Fruit fly (Drosophila melanogaster): Measurements from ENCODE around the gene CG14402.

The CG14402 gene

DNA sequence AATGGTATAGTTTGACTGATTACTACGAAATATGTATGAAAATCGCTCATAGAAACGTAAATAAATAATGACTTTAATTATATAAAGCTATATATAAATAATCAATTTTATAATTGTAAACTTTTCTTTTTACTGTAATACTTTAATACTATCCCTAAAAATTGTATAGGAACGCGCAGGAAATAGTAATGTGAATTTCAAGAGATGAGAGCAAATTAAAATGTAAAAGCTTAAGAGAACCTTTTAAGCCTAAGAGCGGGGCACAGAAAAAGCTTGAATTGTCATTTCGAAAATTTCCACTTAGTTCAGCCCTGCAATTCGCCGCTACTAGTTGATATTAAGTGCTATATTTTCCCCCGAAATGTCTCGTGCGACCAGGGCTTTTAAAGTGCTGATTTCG, 19.8 kb upstream of the CG14402 start, which contains the start of gene CG31673:
TSS of gene CG31673 (plus strand) at position 301 of the 400 bp plus-strand sequence.
- TF ChIP-seq Dif (GFP tag; optimal IDR thresholded peaks at IDR 0.05; ENCODE audit: partially characterized antibody): peak; percentile 1
- TF ChIP-seq Jra (GFP tag; optimal IDR thresholded peaks at IDR 0.05): no peak

DNA sequence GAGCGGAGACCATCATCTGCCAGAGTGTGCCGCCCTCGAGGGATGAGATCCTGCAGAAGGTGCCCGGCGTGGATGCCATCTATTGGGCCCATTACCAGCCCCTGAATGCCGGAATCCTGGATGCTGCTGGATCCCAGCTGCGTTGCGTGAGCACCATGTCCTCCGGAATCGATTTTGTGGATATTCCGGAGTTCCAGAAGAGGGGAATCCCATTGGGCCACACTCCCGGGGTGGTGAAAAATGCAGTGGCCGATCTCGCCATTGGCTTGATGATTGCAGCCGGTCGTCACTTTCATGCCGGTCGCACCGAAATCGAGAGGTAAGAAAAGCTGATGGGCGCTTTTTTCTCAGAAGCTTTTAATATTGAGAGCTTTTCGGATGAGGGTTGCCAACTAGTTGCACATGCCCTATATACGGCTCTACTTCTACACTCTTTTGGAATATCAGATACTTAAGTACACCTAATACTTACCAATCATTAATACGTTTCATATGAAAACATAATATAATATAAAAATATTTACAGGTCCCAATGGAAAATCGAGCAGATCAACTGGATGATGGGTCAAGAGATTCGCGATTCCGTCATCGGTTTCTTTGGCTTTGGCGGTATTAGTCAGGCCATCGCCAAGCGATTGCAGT, 19.2 kb upstream of the CG14402 start:
- TF ChIP-seq Abd-B (GFP tag; optimal IDR thresholded peaks at IDR 0.05) (no peak), Hr83 (GFP tag; optimal IDR thresholded peaks at IDR 0.05; ENCODE audit: poor library complexity, severe bottlenecking) (peak; percentile 38), Jra (GFP tag; optimal IDR thresholded peaks at IDR 0.05) (no peak), brk (GFP tag; optimal IDR thresholded peaks at IDR 0.05) (peak; percentile 55), Hnf4 (GFP tag; optimal IDR thresholded peaks at IDR 0.05) (peak; percentile 22), OdsH (GFP tag; optimal IDR thresholded peaks at IDR 0.05) (peak; percentile 52), dmrt93B (GFP tag; optimal IDR thresholded peaks at IDR 0.05) (no peak), GATAd (GFP tag; optimal IDR thresholded peaks at IDR 0.05) (no peak), HLH106 (tag; optimal IDR thresholded peaks at IDR 0.05) (peak; percentile 39), Myc (optimal IDR thresholded peaks at IDR 0.05) (no peak), Dif (GFP tag; optimal IDR thresholded peaks at IDR 0.05; ENCODE audit: partially characterized antibody) (peak; percentile 0), sv (GFP tag; optimal IDR thresholded peaks at IDR 0.05) (no peak), woc (GFP tag; optimal IDR thresholded peaks at IDR 0.05) (no peak), ey (GFP tag; optimal IDR thresholded peaks at IDR 0.05) (peak; percentile 0), h (GFP tag; optimal IDR thresholded peaks at IDR 0.05) (peak; percentile 70), jim (GFP tag; optimal IDR thresholded peaks at IDR 0.05) (no peak), Mio (GFP tag; optimal IDR thresholded peaks at IDR 0.05) (no peak), Rel (GFP tag; optimal IDR thresholded peaks at IDR 0.05) (no peak), Rel (tag; optimal IDR thresholded peaks at IDR 0.05) (peak; percentile 94), CG32264 (GFP tag; optimal IDR thresholded peaks at IDR 0.05) (no peak), dl (GFP tag; optimal IDR thresholded peaks at IDR 0.05; ENCODE audit: insufficient read depth in 1 of 2, partially characterized antibody in 2 of 2) (no peak), Sp1 (GFP tag; optimal IDR thresholded peaks at IDR 0.05) (no peak), sage (GFP tag; optimal IDR thresholded peaks at IDR 0.05) (peak; percentile 56), Vsx2 (GFP tag; optimal IDR thresholded peaks at IDR 0.05; ENCODE audit: partially characterized antibody) (no peak), Dfd (GFP tag; optimal IDR thresholded peaks at IDR 0.05) (no peak), fru (GFP tag; optimal IDR thresholded peaks at IDR 0.05) (peak; percentile 27), dsf (GFP tag; optimal IDR thresholded peaks at IDR 0.05; ENCODE audit: borderline replicate concordance) (no peak), rgr (GFP tag; optimal IDR thresholded peaks at IDR 0.05) (peak; percentile 25), N (GFP tag; optimal IDR thresholded peaks at IDR 0.05) (no peak), tai (GFP tag; optimal IDR thresholded peaks at IDR 0.05) (no peak), br (GFP tag; optimal IDR thresholded peaks at IDR 0.05) (peak; percentile 35), foxo (GFP tag; optimal IDR thresholded peaks at IDR 0.05) (peak in 1 of 2 experiments; percentile 49)

DNA sequence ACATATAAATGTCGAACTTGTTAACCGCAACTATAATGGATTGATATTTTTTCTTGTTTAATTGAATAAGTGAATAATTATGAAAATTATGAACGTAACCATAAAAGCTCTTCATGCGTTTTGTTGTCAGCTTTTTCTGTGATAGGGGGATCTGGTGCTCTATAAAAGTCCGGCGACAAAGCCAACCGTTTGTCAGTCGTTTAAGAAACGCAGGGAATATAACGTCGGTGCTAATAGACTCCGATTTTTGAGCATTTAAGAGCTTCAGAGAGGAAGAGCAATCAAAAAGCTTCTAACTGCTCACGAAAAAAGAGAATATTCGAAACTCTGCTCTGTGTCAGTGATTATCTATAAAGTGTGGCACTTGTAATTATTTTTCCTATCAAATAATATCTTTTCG, 18.0 kb upstream of the CG14402 start, which contains the start of gene CG31674:
TSS of gene CG31674 (plus strand) at position 203 of the 400 bp plus-strand sequence.
- TF ChIP-seq h (GFP tag; optimal IDR thresholded peaks at IDR 0.05) (peak; percentile 59), Hr83 (GFP tag; optimal IDR thresholded peaks at IDR 0.05; ENCODE audit: poor library complexity, severe bottlenecking) (no peak), lola (GFP tag; optimal IDR thresholded peaks at IDR 0.05) (no peak), Myc (optimal IDR thresholded peaks at IDR 0.05) (no peak), OdsH (GFP tag; optimal IDR thresholded peaks at IDR 0.05) (no peak), Rel (GFP tag; optimal IDR thresholded peaks at IDR 0.05) (no peak), Rel (tag; optimal IDR thresholded peaks at IDR 0.05) (peak; percentile 14), dl (GFP tag; optimal IDR thresholded peaks at IDR 0.05; ENCODE audit: insufficient read depth in 1 of 2, partially characterized antibody in 2 of 2) (peak in 1 of 2 experiments; percentile 20), brk (GFP tag; optimal IDR thresholded peaks at IDR 0.05) (peak; percentile 53), Dif (GFP tag; optimal IDR thresholded peaks at IDR 0.05; ENCODE audit: partially characterized antibody) (peak; percentile 50)

DNA sequence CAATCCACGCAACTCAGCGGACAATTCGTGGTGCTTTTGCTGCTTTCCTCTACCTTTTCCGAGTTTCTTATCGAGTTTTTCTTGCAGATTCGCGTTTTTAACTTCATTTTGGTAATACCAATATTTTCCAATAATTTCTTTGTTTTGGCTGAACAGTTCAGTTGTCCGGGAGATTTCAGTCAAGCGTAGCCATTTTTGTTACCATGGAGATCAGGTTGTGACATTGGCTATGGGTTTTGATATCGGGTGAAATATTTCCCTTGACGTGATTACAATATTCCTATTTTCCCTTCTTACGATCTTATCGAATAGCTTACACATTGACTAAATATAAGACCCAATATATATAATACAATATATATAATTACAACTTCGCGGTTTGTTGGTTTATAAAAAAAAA, 13.6 kb upstream of the CG14402 start, which contains the start of gene Oseg5:
TSS of gene Oseg5 (minus strand) at position 340 of the 400 bp plus-strand sequence.
- TF ChIP-seq Myc (optimal IDR thresholded peaks at IDR 0.05): no peak
- no peak for TF ChIP-seq CG32264 (GFP tag; optimal IDR thresholded peaks at IDR 0.05)
- TF ChIP-seq tai (GFP tag; optimal IDR thresholded peaks at IDR 0.05): no peak
- no peak for TF ChIP-seq Sp1 (GFP tag; optimal IDR thresholded peaks at IDR 0.05)
- no peak for TF ChIP-seq Dif (GFP tag; optimal IDR thresholded peaks at IDR 0.05; ENCODE audit: partially characterized antibody)
- no peak for TF ChIP-seq Dfd (GFP tag; optimal IDR thresholded peaks at IDR 0.05)
- TF ChIP-seq OdsH (GFP tag; optimal IDR thresholded peaks at IDR 0.05): no peak
- TF ChIP-seq CG9705 (GFP tag; optimal IDR thresholded peaks at IDR 0.05): no peak
- TF ChIP-seq HLH106 (tag; optimal IDR thresholded peaks at IDR 0.05): no peak
- no peak for TF ChIP-seq GATAd (GFP tag; optimal IDR thresholded peaks at IDR 0.05)
- no peak for TF ChIP-seq Rel (GFP tag; optimal IDR thresholded peaks at IDR 0.05)
- TF ChIP-seq Rel (tag; optimal IDR thresholded peaks at IDR 0.05): no peak
- no peak for TF ChIP-seq psq (GFP tag; optimal IDR thresholded peaks at IDR 0.05)
- no peak for TF ChIP-seq Hr83 (GFP tag; optimal IDR thresholded peaks at IDR 0.05; ENCODE audit: poor library complexity, severe bottlenecking)
- TF ChIP-seq Hr78 (GFP tag; optimal IDR thresholded peaks at IDR 0.05): no peak
- no peak for TF ChIP-seq dmrt93B (GFP tag; optimal IDR thresholded peaks at IDR 0.05)
- TF ChIP-seq sv (GFP tag; optimal IDR thresholded peaks at IDR 0.05): no peak

Data from whole organism, wandering third instar larva.